Worm (Caenorhabditis elegans) whole organism, young adult: ENCODE data around the gene F35D2.3.

Experiments used
- B0261.1 ChIP-seq: sonication (generic microtip); optimal IDR thresholded peaks from 2 replicates; lab custom pipeline; 2016; ENCODE audit warnings: mild to moderate bottlenecking, missing genetic modification characterization, moderate library complexity, missing compliant biosample characterization
- C17E4.6 ChIP-seq: fragments of 200-800 bp; sonication (Bioruptor generic); IDR thresholded peaks from 2 replicates; pipeline ENCODE4 v1.3.6; 2022; ENCODE audit warnings: missing genetic modification reagents, missing genetic modification characterization, missing compliant biosample characterization
- F22D6.2 ChIP-seq: sonication (generic microtip); optimal IDR thresholded peaks from 2 replicates; lab custom pipeline; 2016; ENCODE audit warnings: mild to moderate bottlenecking, missing genetic modification characterization, missing compliant biosample characterization
- F33H1.4 ChIP-seq: fragments of 200-800 bp; sonication (Bioruptor generic); IDR thresholded peaks from 2 replicates; pipeline ENCODE4 v1.3.6; 2022; ENCODE audit warnings: missing genetic modification reagents, missing genetic modification characterization, missing compliant biosample characterization
- F37B4.10 ChIP-seq: fragments of 200-800 bp; sonication (Bioruptor generic); IDR thresholded peaks from 2 replicates; pipeline ENCODE4 v1.3.6; 2022; ENCODE audit warnings: missing genetic modification characterization, missing compliant biosample characterization
- F39B2.1 ChIP-seq: fragments of 200-800 bp; sonication (Bioruptor generic); IDR thresholded peaks from 2 replicates; pipeline ENCODE4 v1.3.6; 2022; ENCODE audit warnings: missing genetic modification reagents, missing genetic modification characterization, missing compliant biosample characterization
- F49E8.2 ChIP-seq: sonication (generic microtip); optimal IDR thresholded peaks from 3 replicates; lab custom pipeline; 2017; ENCODE audit warnings: missing genetic modification characterization, mild to moderate bottlenecking, missing compliant biosample characterization, antibody characterized with exemption, moderate library complexity; ENCODE audit not compliant: insufficient read depth
- F57A8.1 ChIP-seq: fragments of 200-800 bp; sonication (Bioruptor generic); optimal IDR thresholded peaks from 2 replicates; lab custom pipeline; 2018; ENCODE audit warnings: mild to moderate bottlenecking, missing genetic modification characterization, moderate library complexity, missing compliant biosample characterization
- F57C9.4 ChIP-seq: sonication (generic microtip); optimal IDR thresholded peaks from 2 replicates; lab custom pipeline; 2017; ENCODE audit warnings: mild to moderate bottlenecking, missing genetic modification characterization, missing compliant biosample characterization
- T26A5.8 ChIP-seq: sonication (generic microtip); optimal IDR thresholded peaks from 2 replicates; lab custom pipeline; 2016; ENCODE audit warnings: missing genetic modification characterization, missing compliant biosample characterization
- Y56A3A.18 ChIP-seq: fragments of 200-800 bp; sonication (Bioruptor generic); IDR thresholded peaks from 2 replicates; pipeline ENCODE4 v1.3.6; 2022; ENCODE audit warnings: missing genetic modification reagents, missing genetic modification characterization, missing compliant biosample characterization
- Y95B8A.8 ChIP-seq: fragments of 200-800 bp; sonication (Bioruptor generic); IDR thresholded peaks from 2 replicates; pipeline ENCODE4 v1.3.6; 2022; ENCODE audit warnings: missing genetic modification reagents, missing genetic modification characterization, missing compliant biosample characterization
- aptf-2 ChIP-seq: fragments of 200-800 bp; sonication (Bioruptor generic); conservative IDR thresholded peaks from 2 replicates; pipeline ENCODE4 v1.3.6; 2022; ENCODE audit warnings: missing genetic modification reagents, missing genetic modification characterization, missing compliant biosample characterization
- atf-7 ChIP-seq: sonication (generic microtip); optimal IDR thresholded peaks from 2 replicates; lab custom pipeline; 2017; ENCODE audit warnings: mild to moderate bottlenecking, missing genetic modification characterization, missing compliant biosample characterization
- athp-1 ChIP-seq: sonication (generic microtip); optimal IDR thresholded peaks from 2 replicates; lab custom pipeline; 2017; ENCODE audit warnings: mild to moderate bottlenecking, missing genetic modification characterization, missing compliant biosample characterization
- bed-2 ChIP-seq: fragments of 200-800 bp; sonication (Bioruptor generic); IDR thresholded peaks from 2 replicates; pipeline ENCODE4 v1.3.6; 2022; ENCODE audit warnings: missing genetic modification reagents, missing genetic modification characterization, missing compliant biosample characterization
- ccch-3 ChIP-seq: fragments of 200-800 bp; sonication (Bioruptor generic); optimal IDR thresholded peaks from 2 replicates; lab custom pipeline; 2018; ENCODE audit warnings: mild to moderate bottlenecking, missing genetic modification characterization, missing compliant biosample characterization
- ceh-58 ChIP-seq: fragments of 200-800 bp; sonication (Bioruptor generic); IDR thresholded peaks from 2 replicates; pipeline ENCODE4 v1.3.6; 2022; ENCODE audit warnings: missing genetic modification characterization, missing compliant biosample characterization
- chd-7 ChIP-seq: sonication (generic microtip); optimal IDR thresholded peaks from 2 replicates; lab custom pipeline; 2016; ENCODE audit warnings: mild to moderate bottlenecking, missing genetic modification characterization, moderate library complexity, missing compliant biosample characterization
- dox-1 ChIP-seq: fragments of 200-800 bp; sonication (Bioruptor generic); IDR thresholded peaks from 2 replicates; pipeline ENCODE4 v1.3.6; 2022; ENCODE audit warnings: missing genetic modification reagents, missing genetic modification characterization, missing compliant biosample characterization
- dpff-1 ChIP-seq: sonication (generic microtip); optimal IDR thresholded peaks from 2 replicates; lab custom pipeline; 2017; ENCODE audit warnings: mild to moderate bottlenecking, missing genetic modification characterization, missing compliant biosample characterization
- egrh-3 ChIP-seq: fragments of 200-800 bp; sonication (Bioruptor generic); IDR thresholded peaks from 2 replicates; pipeline ENCODE4 v1.3.6; 2022; ENCODE audit warnings: missing genetic modification reagents, missing genetic modification characterization, missing compliant biosample characterization
- ekl-4 ChIP-seq: fragments of 200-800 bp; sonication (Bioruptor generic); IDR thresholded peaks from 2 replicates; pipeline ENCODE4 v1.3.6; 2022; ENCODE audit warnings: missing genetic modification reagents, missing genetic modification characterization, missing compliant biosample characterization
- hlh-12 ChIP-seq: sonication (generic microtip); optimal IDR thresholded peaks from 2 replicates; lab custom pipeline; 2016; ENCODE audit warnings: missing genetic modification characterization, missing compliant biosample characterization
- hlh-26 ChIP-seq: fragments of 200-800 bp; sonication (Bioruptor generic); conservative IDR thresholded peaks from 2 replicates; pipeline ENCODE4 v1.3.6; 2022; ENCODE audit warnings: missing genetic modification reagents, missing genetic modification characterization, missing compliant biosample characterization
- hmg-20 ChIP-seq: fragments of 200-800 bp; sonication (Bioruptor generic); IDR thresholded peaks from 2 replicates; pipeline ENCODE4 v1.3.6; 2022; ENCODE audit warnings: missing genetic modification reagents, missing genetic modification characterization, missing compliant biosample characterization
- let-526 ChIP-seq: fragments of 200-800 bp; sonication (Bioruptor generic); IDR thresholded peaks from 2 replicates; pipeline ENCODE4 v1.3.6; 2022; ENCODE audit warnings: missing genetic modification reagents, missing genetic modification characterization, missing compliant biosample characterization
- let-607 ChIP-seq, 2 experiments: fragments of 200-800 bp in 1 of 2; sonication (Bioruptor generic) in 1 of 2; sonication (generic microtip) in 1 of 2; optimal IDR thresholded peaks; 2 replicates each; lab custom pipeline; 2016 to 2018; ENCODE audit warnings: mild to moderate bottlenecking in 2 of 2, missing compliant biosample characterization in 2 of 2, missing genetic modification characterization in 2 of 2, moderate library complexity in 2 of 2, missing genotype in 1 of 2
- lin-35 ChIP-seq, 3 experiments: fragments of 150-350 bp in 2 of 3; sonication (generic microtip) in 1 of 3; optimal IDR thresholded peaks; 2 replicates each; lab custom pipeline; 2014 to 2018; ENCODE audit warnings: missing biosample characterization in 3 of 3, missing genetic modification characterization in 3 of 3, missing genetic modification reagents in 3 of 3
- lin-54 ChIP-seq: fragments of 200-800 bp; sonication (Bioruptor generic); optimal IDR thresholded peaks from 2 replicates; lab custom pipeline; 2018; ENCODE audit warnings: mild to moderate bottlenecking, missing genetic modification characterization, missing compliant biosample characterization
- madf-8 ChIP-seq: fragments of 200-800 bp; sonication (Bioruptor generic); conservative IDR thresholded peaks from 2 replicates; pipeline ENCODE4 v1.3.6; 2022; ENCODE audit warnings: missing genetic modification reagents, missing genetic modification characterization, missing compliant biosample characterization
- mel-28 ChIP-seq: sonication (generic microtip); optimal IDR thresholded peaks from 2 replicates; lab custom pipeline; 2016; ENCODE audit warnings: borderline replicate concordance, mild to moderate bottlenecking, missing genetic modification characterization, missing compliant biosample characterization
- mes-4 ChIP-seq: sonication (generic microtip); optimal IDR thresholded peaks from 2 replicates; lab custom pipeline; 2016; ENCODE audit warnings: missing genotype, missing genetic modification characterization, missing compliant biosample characterization
- nfya-2 ChIP-seq: fragments of 200-800 bp; sonication (Bioruptor generic); IDR thresholded peaks from 2 replicates; pipeline ENCODE4 v1.3.6; 2022; ENCODE audit warnings: missing genetic modification reagents, missing genetic modification characterization, missing compliant biosample characterization
- nfyb-1 ChIP-seq: fragments of 200-800 bp; sonication (Bioruptor generic); IDR thresholded peaks from 2 replicates; pipeline ENCODE4 v1.3.6; 2022; ENCODE audit warnings: missing genetic modification reagents, missing genetic modification characterization, missing compliant biosample characterization
- nhr-179 ChIP-seq: sonication (generic microtip); optimal IDR thresholded peaks from 2 replicates; lab custom pipeline; 2016; ENCODE audit warnings: mild to moderate bottlenecking, missing genetic modification characterization, missing compliant biosample characterization
- nhr-27 ChIP-seq: fragments of 200-800 bp; sonication (Bioruptor generic); optimal IDR thresholded peaks from 2 replicates; lab custom pipeline; 2018; ENCODE audit warnings: mild to moderate bottlenecking, missing genetic modification characterization, moderate library complexity, missing compliant biosample characterization
- pbrm-1 ChIP-seq: fragments of 200-800 bp; sonication (Bioruptor generic); IDR thresholded peaks from 2 replicates; pipeline ENCODE4 v1.3.6; 2022; ENCODE audit warnings: missing genetic modification reagents, missing genetic modification characterization, missing compliant biosample characterization
- rec-8 ChIP-seq, 2 experiments: sonication (generic microtip); optimal IDR thresholded peaks; 2 replicates each; lab custom pipeline; 2016; ENCODE audit warnings: mild to moderate bottlenecking in 2 of 2, missing genetic modification characterization in 2 of 2, missing genetic modification reagents in 2 of 2, missing genotype in 2 of 2, missing biosample characterization in 1 of 2, missing compliant biosample characterization in 1 of 2, moderate library complexity in 1 of 2
- rpc-1 ChIP-seq, 2 experiments: fragments of 150-350 bp in 1 of 2; sonication (generic microtip) in 1 of 2; optimal IDR thresholded peaks; 2 replicates each; lab custom pipeline; 2014 to 2018; ENCODE audit warnings: missing biosample characterization in 1 of 2, missing genetic modification characterization in 1 of 2, missing genetic modification reagents in 1 of 2, missing genotype in 1 of 2
- sdz-38 ChIP-seq: sonication (generic microtip); optimal IDR thresholded peaks from 2 replicates; lab custom pipeline; 2016; ENCODE audit warnings: missing genotype, missing genetic modification characterization, missing compliant biosample characterization
- snpc-1.1 ChIP-seq: sonication (generic microtip); optimal IDR thresholded peaks from 2 replicates; lab custom pipeline; 2017; ENCODE audit warnings: missing genetic modification characterization, mild to moderate bottlenecking, missing compliant biosample characterization, antibody characterized with exemption, moderate library complexity, missing genotype, missing genetic modification reagents; ENCODE audit not compliant: insufficient read depth
- snpc-4 ChIP-seq, 5 experiments: fragments of 150-350 bp in 1 of 5; sonication (generic microtip) in 4 of 5; optimal IDR thresholded peaks; 2 replicates each; lab custom pipeline; 2014 to 2018; ENCODE audit warnings: missing genetic modification characterization in 5 of 5, missing biosample characterization in 3 of 5, antibody characterized with exemption in 2 of 5, mild to moderate bottlenecking in 2 of 5, missing compliant biosample characterization in 2 of 5, missing genotype in 2 of 5, moderate library complexity in 2 of 5, missing genetic modification reagents in 1 of 5
- sptf-2 ChIP-seq: fragments of 200-800 bp; sonication (Bioruptor generic); optimal IDR thresholded peaks from 2 replicates; lab custom pipeline; 2018; ENCODE audit warnings: mild to moderate bottlenecking, missing genetic modification characterization, missing compliant biosample characterization
- tbx-9 ChIP-seq: sonication (generic microtip); optimal IDR thresholded peaks from 2 replicates; lab custom pipeline; 2016; ENCODE audit warnings: borderline replicate concordance, missing genetic modification characterization, inconsistent platforms, missing compliant biosample characterization
- xnd-1 ChIP-seq: sonication (generic microtip); optimal IDR thresholded peaks from 2 replicates; lab custom pipeline; 2016; ENCODE audit warnings: missing genotype, missing genetic modification reagents, missing genetic modification characterization, missing compliant biosample characterization
- ztf-26 ChIP-seq: sonication (generic microtip); optimal IDR thresholded peaks from 2 replicates; lab custom pipeline; 2017; ENCODE audit warnings: missing genetic modification characterization, missing compliant biosample characterization

The F35D2.3 gene

DNA sequence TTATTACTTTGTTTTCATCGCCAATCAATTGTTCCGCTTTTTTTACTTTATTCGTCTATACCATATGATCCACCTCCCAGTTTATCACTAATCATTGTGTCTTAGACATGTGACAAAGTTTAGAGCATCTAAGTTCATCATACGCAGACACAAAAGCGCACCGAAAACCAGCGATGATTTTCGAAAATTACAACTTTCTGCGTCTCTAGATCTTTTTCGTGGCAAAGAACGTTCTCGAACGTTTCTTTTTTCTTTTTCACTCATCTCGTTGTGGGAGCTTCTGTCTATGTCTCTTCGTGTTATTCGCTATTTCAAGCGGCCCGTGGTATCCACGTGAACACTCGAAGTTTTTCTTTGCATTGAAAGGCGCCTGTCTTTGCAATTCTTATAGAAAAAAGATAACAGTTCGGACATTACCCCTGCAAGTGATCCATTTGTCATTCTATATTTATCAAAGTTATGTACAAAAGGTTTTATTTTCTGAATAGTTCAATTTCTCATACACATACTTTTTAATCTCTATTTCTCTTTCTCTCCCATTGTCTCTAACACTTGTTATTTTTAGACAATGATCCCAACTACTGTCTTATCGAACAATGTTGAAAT, 41.2 kb upstream of the F35D2.3 start, which contains the start of gene ZK1290.5 (continued):
- TF ChIP-seq nhr-27 (tag; lab: Kevin White, UChicago) (no peak), bed-2 (GFP tag; lab: Robert Waterston, UW) (no peak), F39B2.1 (GFP tag; lab: Robert Waterston, UW) (no peak), chd-7 (tag; lab: Kevin White, UChicago) (peak; percentile 87), let-607 (tag; optimal IDR thresholded peaks at IDR 0.05; lab: Kevin White, UChicago) (peak; percentile 25 to 87), madf-8 (GFP tag; lab: Robert Waterston, UW) (no peak), F49E8.2 (tag; lab: Kevin White, UChicago) (no peak), lin-54 (peak; percentile 60), F57C9.4 (tag; lab: Kevin White, UChicago) (no peak), atf-7 (tag; lab: Kevin White, UChicago) (peak; percentile 84), B0261.1 (tag; lab: Kevin White, UChicago) (no peak), F22D6.2 (tag; lab: Kevin White, UChicago) (peak; percentile 82), F33H1.4 (GFP tag; lab: Robert Waterston, UW) (no peak), rpc-1 (optimal IDR thresholded peaks at IDR 0.05; lab: Kevin White, UChicago) (no peak), rpc-1 (tag; optimal IDR thresholded peaks at IDR 0.05; lab: Kevin White, UChicago) (no peak), snpc-1.1 (tag; lab: Kevin White, UChicago) (no peak), nfyb-1 (GFP tag; lab: Robert Waterston, UW) (peak; percentile 88), T26A5.8 (tag; lab: Kevin White, UChicago) (no peak), nhr-179 (no peak), athp-1 (tag; lab: Kevin White, UChicago) (peak; percentile 44), Y95B8A.8 (no peak), egrh-3 (GFP tag; lab: Robert Waterston, UW) (no peak), lin-35 (GFP tag; optimal IDR thresholded peaks at IDR 0.05; lab: Kevin White, UChicago) (no peak), aptf-2 (GFP tag; lab: Robert Waterston, UW) (no peak), ekl-4 (GFP tag; lab: Robert Waterston, UW) (peak; percentile 78), dox-1 (GFP tag; lab: Robert Waterston, UW) (peak; percentile 72), snpc-4 (GFP tag; optimal IDR thresholded peaks at IDR 0.05; lab: Kevin White, UChicago) (no peak), snpc-4 (tag; optimal IDR thresholded peaks at IDR 0.05; lab: Kevin White, UChicago) (peak in 1 of 4 experiments; percentile 44), hlh-12 (tag; lab: Kevin White, UChicago) (no peak), C17E4.6 (GFP tag; lab: Robert Waterston, UW) (no peak), F37B4.10 (no peak), sptf-2 (GFP tag; lab: Kevin White, UChicago) (no peak), Y56A3A.18 (GFP tag; lab: Robert Waterston, UW) (no peak), sdz-38 (tag; lab: Kevin White, UChicago) (no peak), mel-28 (tag; lab: Kevin White, UChicago) (no peak), let-526 (peak; percentile 83; the same call in 1 of the 2 replicates), nfya-2 (GFP tag; lab: Robert Waterston, UW) (no peak), ceh-58 (GFP tag; lab: Robert Waterston, UW) (no peak), tbx-9 (tag; lab: Kevin White, UChicago) (no peak), mes-4 (tag; lab: Kevin White, UChicago) (no peak), F57A8.1 (GFP tag; lab: Kevin White, UChicago) (no peak), dpff-1 (tag; lab: Kevin White, UChicago) (no peak), hlh-26 (GFP tag; lab: Robert Waterston, UW) (no peak), rec-8 (tag; optimal IDR thresholded peaks at IDR 0.05; lab: Kevin White, UChicago) (no peak), hmg-20 (GFP tag; lab: Robert Waterston, UW) (peak; percentile 6; the same call in 1 of the 2 replicates), ztf-26 (tag; lab: Kevin White, UChicago) (peak; percentile 92), ccch-3 (no peak), pbrm-1 (GFP tag; lab: Robert Waterston, UW) (no peak), xnd-1 (tag; lab: Kevin White, UChicago) (no peak)
